Fruit fly (Drosophila melanogaster) whole organism, embryonic: Measurements from ENCODE around the gene CG7352.

Experiments used
- Bteb2 ChIP-seq: fragments of 200-800 bp; sonication (Bioruptor generic); optimal IDR thresholded peaks from 2 replicates; lab custom pipeline; 2016; ENCODE audit warnings: missing biosample characterization, missing genetic modification characterization
- CG10267 ChIP-seq: fragments of 200-800 bp; sonication (Bioruptor generic); optimal IDR thresholded peaks from 2 replicates; lab custom pipeline; 2018; ENCODE audit warnings: missing biosample characterization, mild to moderate bottlenecking, missing genetic modification characterization, moderate library complexity
- CG10321 ChIP-seq: fragments of 200-800 bp; sonication (Bioruptor generic); IDR thresholded peaks from 2 replicates; pipeline ENCODE4 v1.3.6; 2022; ENCODE audit warnings: missing biosample characterization, missing genetic modification characterization
- CG11398 ChIP-seq: fragments of 200-800 bp; sonication (Bioruptor generic); optimal IDR thresholded peaks from 2 replicates; lab custom pipeline; 2016; ENCODE audit warnings: missing biosample characterization, missing genetic modification characterization
- CG12155 ChIP-seq: fragments of 200-800 bp; sonication (Bioruptor generic); optimal IDR thresholded peaks from 3 replicates; lab custom pipeline; 2016; ENCODE audit warnings: missing biosample characterization, missing genetic modification characterization
- CG1529 ChIP-seq: fragments of 200-800 bp; sonication (Bioruptor generic); optimal IDR thresholded peaks from 3 replicates; lab custom pipeline; 2018; ENCODE audit warnings: missing biosample characterization, missing genetic modification characterization
- CG15514 ChIP-seq: fragments of 200-800 bp; sonication (Bioruptor generic); optimal IDR thresholded peaks from 3 replicates; lab custom pipeline; 2017; ENCODE audit warnings: missing biosample characterization, missing genetic modification characterization, mild to moderate bottlenecking, moderate library complexity, missing genetic modification reagents
- CG15696 ChIP-seq: fragments of 200-800 bp; sonication (Bioruptor generic); optimal IDR thresholded peaks from 2 replicates; lab custom pipeline; 2019; ENCODE audit warnings: missing biosample characterization, mild to moderate bottlenecking, missing genetic modification characterization, moderate library complexity
- CG16813 ChIP-seq: fragments of 200-800 bp; sonication (Bioruptor generic); IDR thresholded peaks from 3 replicates; pipeline ENCODE4 v1.3.6; 2022; ENCODE audit warnings: missing biosample characterization, missing genetic modification characterization; ENCODE audit not compliant: partially characterized antibody
- CG17568 ChIP-seq: fragments of 200-800 bp; sonication (Bioruptor generic); optimal IDR thresholded peaks from 2 replicates; lab custom pipeline; 2018; ENCODE audit warnings: missing biosample characterization, mild to moderate bottlenecking, missing genetic modification characterization, moderate library complexity
- CG2889 ChIP-seq: fragments of 200-800 bp; sonication (Bioruptor generic); IDR thresholded peaks from 3 replicates; pipeline ENCODE4 v1.3.6; 2022; ENCODE audit warnings: missing biosample characterization, missing genetic modification characterization
- CG3163 ChIP-seq: fragments of 200-800 bp; sonication (Bioruptor generic); optimal IDR thresholded peaks from 3 replicates; lab custom pipeline; 2016; ENCODE audit warnings: missing biosample characterization, missing genetic modification characterization
- CG3847 ChIP-seq: fragments of 200-800 bp; sonication (Bioruptor generic); IDR thresholded peaks from 2 replicates; pipeline ENCODE4 v1.3.6; 2022; ENCODE audit warnings: missing biosample characterization, missing genetic modification characterization
- CG3995 ChIP-seq: fragments of 200-800 bp; sonication (Bioruptor generic); optimal IDR thresholded peaks from 3 replicates; lab custom pipeline; 2016; ENCODE audit warnings: missing biosample characterization, missing genetic modification characterization
- CG42726 ChIP-seq: fragments of 200-800 bp; sonication (Bioruptor generic); IDR thresholded peaks from 2 replicates; pipeline ENCODE4 v1.3.6; 2022; ENCODE audit warnings: missing biosample characterization, missing genetic modification characterization; ENCODE audit not compliant: partially characterized antibody
- CG4282 ChIP-seq: fragments of 200-800 bp; sonication (Bioruptor generic); optimal IDR thresholded peaks from 2 replicates; lab custom pipeline; 2016; ENCODE audit warnings: missing biosample characterization, missing genetic modification characterization
- CG4617 ChIP-seq: fragments of 200-800 bp; sonication (Bioruptor generic); optimal IDR thresholded peaks from 3 replicates; lab custom pipeline; 2016; ENCODE audit warnings: missing biosample characterization, missing genetic modification characterization, borderline replicate concordance
- CG8388 ChIP-seq: fragments of 200-800 bp; sonication (Bioruptor generic); optimal IDR thresholded peaks from 2 replicates; lab custom pipeline; 2019; ENCODE audit warnings: missing biosample characterization, mild to moderate bottlenecking, missing genetic modification characterization, moderate library complexity
- CG9215 ChIP-seq: fragments of 200-800 bp; sonication (Bioruptor generic); IDR thresholded peaks from 2 replicates; pipeline ENCODE4 v1.3.6; 2022; ENCODE audit warnings: missing biosample characterization, missing genetic modification characterization
- D19A ChIP-seq: fragments of 200-800 bp; optimal IDR thresholded peaks from 3 replicates; lab custom pipeline; 2019; ENCODE audit warnings: missing biosample characterization, mild to moderate bottlenecking, missing genetic modification characterization, moderate library complexity
- Dref ChIP-seq: fragments of 200-800 bp; sonication (Bioruptor generic); IDR thresholded peaks from 2 replicates; pipeline ENCODE4 v1.3.6; 2022; ENCODE audit warnings: missing biosample characterization, missing genetic modification characterization
- Ets97D ChIP-seq: fragments of 200-800 bp; sonication (Bioruptor generic); optimal IDR thresholded peaks from 3 replicates; lab custom pipeline; 2016; ENCODE audit warnings: missing biosample characterization, missing genetic modification characterization
- Fer1 ChIP-seq: fragments of 200-800 bp; sonication (Bioruptor generic); optimal IDR thresholded peaks from 2 replicates; lab custom pipeline; 2017; ENCODE audit warnings: missing biosample characterization, mild to moderate bottlenecking, missing genetic modification characterization
- Fer3 ChIP-seq: fragments of 200-800 bp; sonication (Bioruptor generic); optimal IDR thresholded peaks from 2 replicates; lab custom pipeline; 2018; ENCODE audit warnings: missing biosample characterization, mild to moderate bottlenecking, missing genetic modification characterization, moderate library complexity
- Gsc ChIP-seq: fragments of 200-800 bp; sonication (Bioruptor generic); IDR thresholded peaks from 2 replicates; pipeline ENCODE4 v1.3.6; 2022; ENCODE audit warnings: missing biosample characterization, missing genetic modification characterization
- HLH3B ChIP-seq: fragments of 200-800 bp; sonication (Bioruptor generic); IDR thresholded peaks from 2 replicates; pipeline ENCODE4 v1.3.6; 2022; ENCODE audit warnings: missing biosample characterization, missing genetic modification characterization
- Mad ChIP-seq: fragments of 200-800 bp; sonication (Bioruptor generic); optimal IDR thresholded peaks from 2 replicates; lab custom pipeline; 2016; ENCODE audit warnings: missing biosample characterization, missing genetic modification characterization
- Neu2 ChIP-seq: fragments of 200-800 bp; sonication (Bioruptor generic); optimal IDR thresholded peaks from 3 replicates; lab custom pipeline; 2016; ENCODE audit warnings: missing biosample characterization, missing genetic modification characterization, borderline replicate concordance
- Sry-δ ChIP-seq: fragments of 200-800 bp; sonication (Bioruptor generic); optimal IDR thresholded peaks from 2 replicates; lab custom pipeline; 2016; ENCODE audit warnings: missing biosample characterization, missing genetic modification characterization
- Ssrp ChIP-seq: fragments of 200-800 bp; sonication (Bioruptor generic); optimal IDR thresholded peaks from 2 replicates; lab custom pipeline; 2018; ENCODE audit warnings: missing biosample characterization, mild to moderate bottlenecking, missing genetic modification characterization, moderate library complexity
- TFAM ChIP-seq: fragments of 200-800 bp; sonication (Bioruptor generic); optimal IDR thresholded peaks from 2 replicates; lab custom pipeline; 2017; ENCODE audit warnings: missing biosample characterization, missing genetic modification characterization, inconsistent platforms
- Xbp1 ChIP-seq: fragments of 200-800 bp; sonication (Bioruptor generic); optimal IDR thresholded peaks from 3 replicates; lab custom pipeline; 2016; ENCODE audit warnings: missing biosample characterization, mild to moderate bottlenecking, missing genetic modification characterization
- ac ChIP-seq: fragments of 200-800 bp; sonication (Bioruptor generic); optimal IDR thresholded peaks from 3 replicates; lab custom pipeline; 2017; ENCODE audit warnings: missing biosample characterization, mild to moderate bottlenecking, missing genetic modification characterization
- al ChIP-seq: fragments of 200-800 bp; sonication (Bioruptor generic); IDR thresholded peaks from 2 replicates; pipeline ENCODE4 v1.3.6; 2022; ENCODE audit warnings: missing biosample characterization, missing genetic modification characterization
- bab2 ChIP-seq: fragments of 200-800 bp; sonication (Bioruptor generic); optimal IDR thresholded peaks from 2 replicates; lab custom pipeline; 2016; ENCODE audit warnings: missing biosample characterization, missing genetic modification characterization
- caup ChIP-seq: fragments of 200-800 bp; sonication (Bioruptor generic); optimal IDR thresholded peaks from 3 replicates; lab custom pipeline; 2017; ENCODE audit warnings: missing biosample characterization, mild to moderate bottlenecking, missing genetic modification characterization, moderate library complexity; ENCODE audit not compliant: severe bottlenecking
- corto ChIP-seq: fragments of 200-800 bp; sonication (Bioruptor generic); optimal IDR thresholded peaks from 2 replicates; lab custom pipeline; 2016; ENCODE audit warnings: missing biosample characterization, mild to moderate bottlenecking, missing genetic modification characterization, moderate library complexity
- crc ChIP-seq: fragments of 200-800 bp; sonication (Bioruptor generic); optimal IDR thresholded peaks from 2 replicates; lab custom pipeline; 2016; ENCODE audit warnings: missing biosample characterization, missing genetic modification characterization
- crol ChIP-seq: fragments of 200-800 bp; sonication (Bioruptor generic); IDR thresholded peaks from 2 replicates; pipeline ENCODE4 v1.3.6; 2022; ENCODE audit warnings: missing biosample characterization, missing genetic modification characterization
- danr ChIP-seq: fragments of 200-800 bp; sonication (Bioruptor generic); IDR thresholded peaks from 2 replicates; pipeline ENCODE4 v1.3.6; 2022; ENCODE audit warnings: missing biosample characterization, missing genetic modification characterization
- gro ChIP-seq: fragments of 200-800 bp; sonication (Bioruptor generic); optimal IDR thresholded peaks from 2 replicates; lab custom pipeline; 2016; ENCODE audit warnings: missing biosample characterization, missing genetic modification characterization
- maf-S ChIP-seq: fragments of 200-800 bp; sonication (Bioruptor generic); optimal IDR thresholded peaks from 2 replicates; lab custom pipeline; 2016; ENCODE audit warnings: missing biosample characterization, missing genetic modification characterization
- mld ChIP-seq: fragments of 200-800 bp; sonication (Bioruptor generic); IDR thresholded peaks from 3 replicates; pipeline ENCODE4 v1.3.6; 2022; ENCODE audit warnings: missing biosample characterization, missing genetic modification characterization; ENCODE audit not compliant: partially characterized antibody
- nau ChIP-seq: fragments of 200-800 bp; sonication (Bioruptor generic); optimal IDR thresholded peaks from 3 replicates; lab custom pipeline; 2017; ENCODE audit warnings: missing biosample characterization, mild to moderate bottlenecking, missing genetic modification characterization, missing genetic modification reagents
- pnt ChIP-seq: fragments of 200-800 bp; sonication (Bioruptor generic); optimal IDR thresholded peaks from 3 replicates; lab custom pipeline; 2016; ENCODE audit warnings: missing biosample characterization, missing genetic modification characterization
- pum ChIP-seq: fragments of 200-800 bp; sonication (Bioruptor generic); optimal IDR thresholded peaks from 2 replicates; lab custom pipeline; 2016; ENCODE audit warnings: missing biosample characterization, missing genetic modification characterization
- schlank ChIP-seq: fragments of 200-800 bp; sonication (Bioruptor generic); optimal IDR thresholded peaks from 2 replicates; lab custom pipeline; 2018; ENCODE audit warnings: missing biosample characterization, mild to moderate bottlenecking, missing genetic modification characterization
- sd ChIP-seq: fragments of 200-800 bp; sonication (Bioruptor generic); optimal IDR thresholded peaks from 3 replicates; lab custom pipeline; 2018; ENCODE audit warnings: missing biosample characterization, mild to moderate bottlenecking, missing genetic modification characterization, moderate library complexity
- ssp ChIP-seq: fragments of 200-800 bp; sonication (Bioruptor generic); IDR thresholded peaks from 2 replicates; pipeline ENCODE4 v1.3.6; 2022; ENCODE audit warnings: missing biosample characterization, missing genetic modification characterization
- wek ChIP-seq: fragments of 200-800 bp; sonication (Bioruptor generic); optimal IDR thresholded peaks from 3 replicates; lab custom pipeline; 2018; ENCODE audit warnings: missing biosample characterization, mild to moderate bottlenecking, missing genetic modification characterization, moderate library complexity
- z ChIP-seq: fragments of 200-800 bp; sonication (Bioruptor generic); IDR thresholded peaks from 3 replicates; pipeline ENCODE4 v1.3.6; 2022; ENCODE audit warnings: missing biosample characterization, missing genetic modification characterization

The CG7352 gene

dm6 chr3R:8354458-8354857 is 7.1 kb downstream of the CG7352 start (continued):
- TF ChIP-seq ac (GFP tag; lab: Kevin White, UChicago) (no peak), schlank (tag; lab: Kevin White, UChicago) (no peak), pum (GFP tag; lab: Kevin White, UChicago) (no peak), mld (GFP tag; lab: Robert Waterston, UW) (no peak), CG3847 (GFP tag; lab: Robert Waterston, UW) (peak; percentile 52; the same call in 1 of the 2 replicates), Fer1 (GFP tag; lab: Kevin White, UChicago) (peak; percentile 3), CG15696 (no peak), CG4617 (GFP tag; lab: Kevin White, UChicago) (no peak), CG8388 (peak; percentile 19), CG42726 (no peak), danr (0 out of 2 replicates have a peak, but pooled peaks have one; percentile 41), Bteb2 (GFP tag; lab: Kevin White, UChicago) (no peak), CG12155 (GFP tag; lab: Kevin White, UChicago) (peak; percentile 50), CG10267 (tag; lab: Kevin White, UChicago) (peak; percentile 1), nau (GFP tag; lab: Kevin White, UChicago) (no peak), CG3995 (GFP tag; lab: Kevin White, UChicago) (no peak), al (GFP tag; lab: Robert Waterston, UW) (peak; percentile 55; the same call in 1 of the 2 replicates), gro (no peak), caup (GFP tag; lab: Kevin White, UChicago) (peak; percentile 17), D19A (peak; percentile 25), CG10321 (GFP tag; lab: Robert Waterston, UW) (peak; percentile 25; the same call in 1 of the 2 replicates), crol (GFP tag; lab: Robert Waterston, UW) (no peak), CG3163 (GFP tag; lab: Kevin White, UChicago) (no peak), sd (tag; lab: Kevin White, UChicago) (peak; percentile 89), Gsc (GFP tag; lab: Robert Waterston, UW) (no peak), wek (no peak), pnt (no peak), Sry-δ (GFP tag; lab: Kevin White, UChicago) (no peak), Ssrp (peak; percentile 34), CG1529 (no peak), HLH3B (GFP tag; lab: Robert Waterston, UW) (peak; percentile 62), TFAM (GFP tag; lab: Kevin White, UChicago) (no peak), CG11398 (no peak), CG16813 (no peak), Dref (no peak), CG15514 (GFP tag; lab: Kevin White, UChicago) (peak; percentile 13), Fer3 (tag; lab: Kevin White, UChicago) (peak; percentile 66), crc (GFP tag; lab: Kevin White, UChicago) (no peak), Mad (GFP tag; lab: Kevin White, UChicago) (no peak), ssp (GFP tag; lab: Robert Waterston, UW) (peak; percentile 31; the same call in 1 of the 2 replicates), CG4282 (GFP tag; lab: Kevin White, UChicago) (no peak), corto (GFP tag; lab: Kevin White, UChicago) (no peak), CG2889 (GFP tag; lab: Robert Waterston, UW) (no peak; the same call in 2 of the 3 replicates), CG17568 (GFP tag; lab: Kevin White, UChicago) (peak; percentile 48), Neu2 (GFP tag; lab: Kevin White, UChicago) (no peak), Ets97D (GFP tag; lab: Kevin White, UChicago) (no peak), bab2 (peak; percentile 16), z (GFP tag; lab: Robert Waterston, UW) (no peak), Xbp1 (GFP tag; lab: Kevin White, UChicago) (peak; percentile 42), CG9215 (GFP tag; lab: Robert Waterston, UW) (peak; percentile 21; the same call in 1 of the 2 replicates), maf-S (GFP tag; lab: Kevin White, UChicago) (no peak)
